Worm (Caenorhabditis elegans): ENCODE measurements around the gene irld-7.

Gene irld-7

ce11 chrIV:6631704-6632272 is 41.6 kb downstream of the irld-7 start, which contains the start of the genes cest-5.1 and C01B10.9 (continued):
- TF ChIP-seq nhr-28 (tag; optimal IDR thresholded peaks at IDR 0.05) (no peak), hlh-4 (tag; optimal IDR thresholded peaks at IDR 0.05) (peak; percentile 28), hlh-17 (GFP tag; optimal IDR thresholded peaks at IDR 0.05; ENCODE audit: borderline replicate concordance) (no peak), efl-1 (optimal IDR thresholded peaks at IDR 0.05) (peak; percentile 64 to 95), efl-1 (GFP tag; optimal IDR thresholded peaks at IDR 0.05 in 1 of 2) (peak; percentile 95 to 99), mdl-1 (tag; optimal IDR thresholded peaks at IDR 0.05) (peak in 1 of 2 experiments; percentile 28), hpl-2 (GFP tag; optimal IDR thresholded peaks at IDR 0.05) (no peak), rnt-1 (tag; optimal IDR thresholded peaks at IDR 0.05) (peak; percentile 98), nhr-19 (GFP tag; conservative IDR thresholded peaks at IDR 0.05) (peak; percentile 85), irx-1 (tag; optimal IDR thresholded peaks at IDR 0.05) (peak; percentile 94), nhr-77 (tag; optimal IDR thresholded peaks at IDR 0.05) (peak; percentile 36), unc-130 (tag; optimal IDR thresholded peaks at IDR 0.05) (peak; percentile 58), lin-13 (GFP tag; optimal IDR thresholded peaks at IDR 0.05) (peak; percentile 42), aly-2 (tag; optimal IDR thresholded peaks at IDR 0.05) (no peak), pag-3 (tag; optimal IDR thresholded peaks at IDR 0.05; ENCODE audit: borderline replicate concordance, insufficient read depth) (peak; percentile 12), zip-4 (GFP tag; optimal IDR thresholded peaks at IDR 0.05) (peak; percentile 48), C34B4.2 (tag; optimal IDR thresholded peaks at IDR 0.05) (no peak), C16A3.4 (tag; optimal IDR thresholded peaks at IDR 0.05) (peak; percentile 66), nhr-237 (tag; optimal IDR thresholded peaks at IDR 0.05) (no peak), ceh-82 (tag; optimal IDR thresholded peaks at IDR 0.05) (peak; percentile 48 to 79 (median 61)), nhr-85 (tag) (peak; percentile 92), fkh-10 (GFP tag; optimal IDR thresholded peaks at IDR 0.05) (no peak), lir-3 (tag; optimal IDR thresholded peaks at IDR 0.05; ENCODE audit: poor library complexity) (peak; percentile 96), aha-1 (tag; optimal IDR thresholded peaks at IDR 0.05) (no peak), swsn-7 (tag; optimal IDR thresholded peaks at IDR 0.05) (peak; percentile 82), dsc-1 (tag; optimal IDR thresholded peaks at IDR 0.05) (peak; percentile 88), nhr-20 (tag; optimal IDR thresholded peaks at IDR 0.05) (peak; percentile 80), elt-2 (tag; optimal IDR thresholded peaks at IDR 0.05) (peak; percentile 67), xbp-1 (tag; optimal IDR thresholded peaks at IDR 0.05) (peak; percentile 82), nhr-90 (tag; optimal IDR thresholded peaks at IDR 0.05; ENCODE audit: poor library complexity) (peak; percentile 91), ceh-8 (GFP tag; optimal IDR thresholded peaks at IDR 0.05) (no peak)

DNA sequence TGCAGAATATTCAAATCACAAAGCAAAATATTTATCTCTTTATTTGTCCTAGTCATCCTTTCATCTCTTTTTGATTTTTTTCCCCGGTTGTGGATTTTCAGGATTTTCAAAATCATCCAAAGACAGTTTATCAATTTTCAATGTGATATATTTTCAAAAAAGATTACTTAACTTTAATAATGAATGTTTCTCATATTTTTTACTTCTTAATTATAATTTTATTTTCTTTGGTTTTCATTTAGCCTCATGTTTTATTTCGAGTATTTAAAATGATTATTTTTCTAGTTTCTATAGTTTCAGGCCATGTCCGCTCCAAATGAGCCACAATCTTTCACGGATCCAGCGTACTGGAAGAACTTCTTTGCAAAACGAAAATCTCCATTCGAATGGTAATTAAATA is 44.6 kb downstream of the irld-7 start, which contains the start of gene metl-13:
metl-13 (plus strand) TSS at position 301 of the 400 bp plus-strand sequence.
- TF ChIP-seq unc-30 (tag; optimal IDR thresholded peaks at IDR 0.05): no peak
- TF ChIP-seq pax-3 (tag; optimal IDR thresholded peaks at IDR 0.05): no peak
- no peak for TF ChIP-seq C34B4.2 (tag; optimal IDR thresholded peaks at IDR 0.05)
- TF ChIP-seq ets-5 (GFP tag; IDR thresholded peaks at IDR 0.05): no peak
- TF ChIP-seq lin-15B (tag; optimal IDR thresholded peaks at IDR 0.05): no peak
- TF ChIP-seq efl-3 (GFP tag; optimal IDR thresholded peaks at IDR 0.05): no peak
- TF ChIP-seq nhr-77 (tag; optimal IDR thresholded peaks at IDR 0.05): no peak
- no peak for TF ChIP-seq egl-27 (tag; optimal IDR thresholded peaks at IDR 0.05)
- TF ChIP-seq tlp-1 (tag; optimal IDR thresholded peaks at IDR 0.05): no peak
- TF ChIP-seq sox-4 (tag; optimal IDR thresholded peaks at IDR 0.05): no peak
- TF ChIP-seq mab-9 (GFP tag; IDR thresholded peaks at IDR 0.05): no peak
- TF ChIP-seq aly-2 (tag; optimal IDR thresholded peaks at IDR 0.05): no peak
- no peak for TF ChIP-seq elt-2 (tag; optimal IDR thresholded peaks at IDR 0.05)
- TF ChIP-seq ceh-82 (tag; optimal IDR thresholded peaks at IDR 0.05): no peak
- TF ChIP-seq ceh-63 (GFP tag; optimal IDR thresholded peaks at IDR 0.05): no peak
- TF ChIP-seq nhr-12 (tag; optimal IDR thresholded peaks at IDR 0.05): no peak
- TF ChIP-seq sup-37 (GFP tag; optimal IDR thresholded peaks at IDR 0.05): no peak
- TF ChIP-seq alr-1 (tag; optimal IDR thresholded peaks at IDR 0.05; ENCODE audit: borderline replicate concordance): no peak
- TF ChIP-seq ces-1 (GFP tag; optimal IDR thresholded peaks at IDR 0.05): no peak

Data from whole organism, L1 larva.